Fruit fly (Drosophila melanogaster) whole organism, adult: ENCODE measurements around the gene CG33223.

Experiments
- CG11617 ChIP-seq: fragments of 200-800 bp; sonication (Bioruptor generic); optimal IDR thresholded peaks from 2 replicates; lab custom pipeline; 2017; ENCODE audit warnings: mild to moderate bottlenecking, missing biosample characterization, missing genetic modification reagents, missing genetic modification characterization
- CG14711 ChIP-seq: fragments of 200-800 bp; sonication (Bioruptor generic); optimal IDR thresholded peaks from 2 replicates; lab custom pipeline; 2018; ENCODE audit warnings: missing biosample characterization, mild to moderate bottlenecking, missing genetic modification characterization, moderate library complexity
- CG1620 ChIP-seq: fragments of 200-800 bp; sonication (Bioruptor generic); optimal IDR thresholded peaks from 2 replicates; lab custom pipeline; 2016; ENCODE audit warnings: missing biosample characterization, missing genetic modification characterization
- CG33017 ChIP-seq: fragments of 200-800 bp; sonication (Bioruptor generic); optimal IDR thresholded peaks from 2 replicates; lab custom pipeline; 2018; ENCODE audit warnings: missing biosample characterization, mild to moderate bottlenecking, missing genetic modification characterization, moderate library complexity
- CG5204 ChIP-seq: fragments of 200-800 bp; sonication (Bioruptor generic); optimal IDR thresholded peaks from 2 replicates; lab custom pipeline; 2016; ENCODE audit warnings: missing biosample characterization, missing genetic modification characterization
- CG7045 ChIP-seq: fragments of 200-800 bp; sonication (Bioruptor generic); optimal IDR thresholded peaks from 2 replicates; lab custom pipeline; 2017; ENCODE audit warnings: missing biosample characterization, mild to moderate bottlenecking, missing genetic modification characterization
- CG7101 ChIP-seq: fragments of 200-800 bp; sonication (Bioruptor generic); optimal IDR thresholded peaks from 2 replicates; lab custom pipeline; 2018; ENCODE audit warnings: missing biosample characterization, mild to moderate bottlenecking, missing genetic modification characterization, moderate library complexity
- Clk ChIP-seq: fragments of 200-800 bp; sonication (Bioruptor generic); optimal IDR thresholded peaks from 2 replicates; lab custom pipeline; 2017; ENCODE audit warnings: missing biosample characterization, missing genetic modification characterization
- Crg-1 ChIP-seq: fragments of 200-800 bp; sonication (Bioruptor generic); optimal IDR thresholded peaks from 2 replicates; lab custom pipeline; 2016; ENCODE audit warnings: missing biosample characterization, missing genetic modification characterization
- Hr96 ChIP-seq: fragments of 200-800 bp; sonication (Bioruptor generic); optimal IDR thresholded peaks from 2 replicates; lab custom pipeline; 2016; ENCODE audit warnings: missing biosample characterization, missing genetic modification characterization
- Mnt ChIP-seq: fragments of 200-800 bp; sonication (Bioruptor generic); optimal IDR thresholded peaks from 2 replicates; lab custom pipeline; 2016; ENCODE audit warnings: missing biosample characterization, mild to moderate bottlenecking, missing genetic modification characterization
- bab1 ChIP-seq: fragments of 200-800 bp; sonication (Bioruptor generic); optimal IDR thresholded peaks from 3 replicates; lab custom pipeline; 2019; ENCODE audit warnings: missing biosample characterization, mild to moderate bottlenecking, missing genetic modification characterization, moderate library complexity
- cic ChIP-seq: fragments of 200-800 bp; sonication (Bioruptor generic); optimal IDR thresholded peaks from 2 replicates; lab custom pipeline; 2017; ENCODE audit warnings: missing biosample characterization, mild to moderate bottlenecking, missing genetic modification characterization, moderate library complexity
- cnc ChIP-seq, 2 experiments: fragments of >200 bp; optimal IDR thresholded peaks; 2 replicates each; lab custom pipeline; 2017
- kay ChIP-seq: fragments of 200-800 bp; sonication (Bioruptor generic); peaks from one replicate; lab custom pipeline; 2016; ENCODE audit warnings: missing biosample characterization, missing genetic modification characterization, borderline replicate concordance
- ovo ChIP-seq: fragments of 200-800 bp; sonication (Bioruptor generic); optimal IDR thresholded peaks from 2 replicates; lab custom pipeline; 2016; ENCODE audit warnings: missing biosample characterization, missing genetic modification characterization
- pad ChIP-seq: fragments of 200-800 bp; sonication (Bioruptor generic); optimal IDR thresholded peaks from 3 replicates; lab custom pipeline; 2017; ENCODE audit warnings: missing biosample characterization, missing genetic modification characterization, mild to moderate bottlenecking, moderate library complexity, missing genetic modification reagents
- tj ChIP-seq: fragments of 200-800 bp; sonication (Bioruptor generic); optimal IDR thresholded peaks from 3 replicates; lab custom pipeline; 2017; ENCODE audit warnings: missing biosample characterization, mild to moderate bottlenecking, missing genetic modification characterization, moderate library complexity
- toe ChIP-seq: fragments of 200-800 bp; sonication (Bioruptor generic); optimal IDR thresholded peaks from 2 replicates; lab custom pipeline; 2016; ENCODE audit warnings: missing biosample characterization, missing genetic modification characterization

The CG33223 gene

DNA sequence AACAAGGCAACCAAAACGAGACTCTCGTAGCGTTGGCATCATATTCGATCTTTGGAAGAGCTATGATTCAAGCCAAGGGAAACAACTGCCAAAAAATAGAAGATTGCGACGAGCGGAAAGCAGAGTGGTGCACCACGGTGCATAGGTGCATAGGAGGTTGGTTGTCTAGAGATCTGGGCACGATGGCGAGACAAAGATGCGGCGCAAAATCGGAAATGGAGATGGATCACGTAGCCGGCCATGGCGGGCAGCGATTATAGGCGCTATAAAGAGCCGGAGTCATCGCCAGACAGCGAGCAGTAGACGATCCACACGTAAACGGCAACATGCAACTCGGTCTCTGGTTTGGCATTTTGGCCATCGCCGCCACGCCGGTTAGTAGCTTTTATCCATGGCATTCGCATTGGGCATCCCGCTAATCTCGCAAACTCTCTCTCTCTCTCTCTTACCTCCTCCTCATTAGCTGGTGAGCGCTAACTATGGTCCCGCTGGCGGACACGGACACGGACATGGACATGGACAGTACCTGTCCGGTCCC is 4.6 kb downstream of the CG33223 start, which contains the start of gene Cp36:
Gene Cp36, plus strand, starts transcription at position 289 of the 538 bp plus-strand sequence.
- TF ChIP-seq CG1620 (GFP tag; lab: Kevin White, UChicago) (peak; percentile 65), Crg-1 (GFP tag; lab: Kevin White, UChicago) (peak; percentile 81), CG5204 (GFP tag; lab: Kevin White, UChicago) (no peak), bab1 (GFP tag; lab: Kevin White, UChicago) (peak; percentile 94), cic (GFP tag; lab: Kevin White, UChicago) (no peak)

DNA sequence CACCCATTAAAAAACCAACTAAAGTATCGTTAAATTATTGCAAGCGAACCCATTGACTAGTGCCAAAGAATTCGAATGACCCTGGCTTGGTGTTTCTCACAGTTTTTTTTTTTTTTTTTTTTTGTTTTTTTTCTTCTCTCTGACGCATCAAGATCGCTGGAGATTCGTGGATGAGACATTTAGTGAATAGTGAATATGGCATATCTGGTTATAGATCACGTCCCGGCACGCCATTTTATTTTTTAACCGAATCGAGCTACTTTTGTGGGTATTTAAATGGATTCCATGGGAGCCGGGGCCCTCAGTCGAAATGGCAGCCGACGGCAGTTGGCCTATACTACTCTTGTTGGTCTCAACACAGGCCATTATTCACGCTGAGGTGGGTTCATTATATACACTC is 6.9 kb downstream of the CG33223 start, which contains the start of gene Cp7Fc:
Gene Cp7Fc, plus strand, starts transcription at position 301 of the 400 bp plus-strand sequence.
- TF ChIP-seq pad (GFP tag; lab: Kevin White, UChicago) (no peak), Clk (GFP tag; lab: Kevin White, UChicago) (no peak), bab1 (GFP tag; lab: Kevin White, UChicago) (peak; percentile 16), ovo (no peak), CG5204 (GFP tag; lab: Kevin White, UChicago) (no peak), tj (GFP tag; lab: Kevin White, UChicago) (no peak), CG1620 (GFP tag; lab: Kevin White, UChicago) (no peak), Crg-1 (GFP tag; lab: Kevin White, UChicago) (peak; percentile 8), CG11617 (GFP tag; lab: Kevin White, UChicago) (no peak), Hr96 (GFP tag; lab: Kevin White, UChicago) (no peak)

DNA sequence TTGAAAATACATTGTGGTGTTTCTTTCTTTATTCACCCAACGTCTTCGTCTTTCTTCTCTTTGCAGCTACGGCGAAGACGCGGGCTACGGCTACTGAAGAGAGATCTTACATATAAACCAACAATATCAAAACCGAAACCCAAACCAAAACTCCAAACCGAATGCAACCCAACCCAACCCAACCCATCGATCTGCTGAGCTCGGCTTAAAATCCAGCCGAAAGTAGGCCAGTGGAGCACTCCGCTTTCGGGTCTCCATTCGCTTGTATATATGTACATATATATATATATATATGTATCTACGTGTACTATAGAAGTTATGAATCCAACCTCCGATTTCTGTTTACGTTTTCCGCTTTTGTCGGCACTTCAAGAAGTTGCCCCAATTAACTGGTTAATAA is 8.0 kb downstream of the CG33223 start:
- TF ChIP-seq tj (GFP tag; lab: Kevin White, UChicago) (peak; percentile 93), CG1620 (GFP tag; lab: Kevin White, UChicago) (no peak), Mnt (GFP tag; lab: Kevin White, UChicago) (no peak), CG11617 (GFP tag; lab: Kevin White, UChicago) (no peak), Clk (GFP tag; lab: Kevin White, UChicago) (no peak)

DNA sequence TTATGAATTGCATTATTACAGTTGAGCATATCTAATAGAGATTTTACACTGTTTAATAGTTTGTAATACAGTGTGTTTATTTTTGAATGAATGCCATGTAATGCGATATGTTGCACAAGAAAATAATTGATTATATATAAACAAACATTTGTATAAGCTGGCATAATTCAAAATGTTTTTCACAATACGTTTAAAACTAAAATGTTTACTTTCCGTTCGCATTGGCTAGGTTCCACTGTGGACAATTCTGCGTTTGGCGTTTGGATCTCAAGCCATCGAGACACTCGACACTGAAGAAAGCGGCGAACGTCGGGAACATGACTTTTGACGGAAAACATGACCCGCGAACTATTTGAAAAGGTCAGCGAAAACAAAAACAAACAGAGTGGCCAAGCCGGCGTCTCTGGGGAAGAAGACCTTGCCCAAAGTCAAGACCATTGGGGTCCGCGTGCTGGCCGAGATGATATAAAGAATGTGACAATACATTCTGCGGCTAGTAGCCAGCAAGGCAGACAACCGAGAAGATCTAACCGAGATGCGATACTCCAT is 10.3 kb downstream of the CG33223 start, which contains the start of gene Cp7Fb:
Gene Cp7Fb, plus strand, starts transcription at position 499 of the 549 bp plus-strand sequence.
- peak; percentile 35 for TF ChIP-seq CG14711 (tag; lab: Kevin White, UChicago)
- TF ChIP-seq toe (GFP tag; lab: Kevin White, UChicago), result no peak
- peak; percentile 56 for TF ChIP-seq Crg-1 (GFP tag; lab: Kevin White, UChicago)
- TF ChIP-seq CG1620 (GFP tag; lab: Kevin White, UChicago), result peak; percentile 50
- no peak for TF ChIP-seq CG11617 (GFP tag; lab: Kevin White, UChicago)
- peak; percentile 99 for TF ChIP-seq bab1 (GFP tag; lab: Kevin White, UChicago)
- TF ChIP-seq tj (GFP tag; lab: Kevin White, UChicago), result peak; percentile 35

DNA sequence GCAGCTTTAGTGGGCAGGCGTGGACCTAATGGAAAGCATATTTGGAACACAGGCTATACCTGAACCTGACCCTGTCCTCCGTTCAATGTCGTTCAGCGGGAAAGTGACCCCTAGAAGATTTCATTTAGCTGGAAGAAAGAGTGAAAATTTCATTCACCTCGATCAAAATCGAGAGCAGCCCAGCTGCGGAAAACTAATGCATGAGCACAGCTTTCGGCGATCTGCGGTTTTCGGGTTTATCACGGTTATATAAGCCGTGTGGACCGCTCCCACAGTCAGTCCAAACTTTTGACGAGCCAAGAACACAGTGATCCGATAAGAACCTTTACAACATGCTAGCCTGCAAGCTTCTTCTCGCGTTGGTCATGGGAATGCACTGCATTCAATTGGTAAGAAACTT is 13.1 kb downstream of the CG33223 start, which contains the start of gene Cp7Fa:
Gene Cp7Fa, plus strand, starts transcription at position 301 of the 400 bp plus-strand sequence.
- no peak for TF ChIP-seq CG5204 (GFP tag; lab: Kevin White, UChicago)
- peak; percentile 4 for TF ChIP-seq CG1620 (GFP tag; lab: Kevin White, UChicago)
- no peak for TF ChIP-seq cic (GFP tag; lab: Kevin White, UChicago)
- peak; percentile 20 for TF ChIP-seq bab1 (GFP tag; lab: Kevin White, UChicago)
- TF ChIP-seq CG7045 (GFP tag; lab: Kevin White, UChicago), result no peak

DNA sequence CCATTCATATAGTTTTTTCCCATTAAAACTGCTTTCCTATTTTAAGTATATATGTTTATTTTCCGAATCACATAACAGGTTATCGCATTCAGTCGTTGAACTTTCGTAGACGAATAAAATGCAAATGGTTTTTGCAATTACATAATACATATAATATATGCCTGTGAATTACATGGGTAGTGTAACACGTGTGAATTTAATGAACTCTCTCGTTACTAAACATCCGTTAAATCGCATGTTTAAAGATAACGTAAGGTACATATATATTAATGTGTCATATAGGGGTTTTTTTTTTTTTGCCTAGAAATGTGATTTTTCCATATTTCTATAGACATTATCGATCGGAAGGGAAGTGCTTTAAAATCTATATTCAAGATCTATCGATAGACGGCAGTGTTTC is 14.1 kb downstream of the CG33223 start:
- TF ChIP-seq kay (peak; percentile 67), cic (GFP tag; lab: Kevin White, UChicago) (no peak), pad (GFP tag; lab: Kevin White, UChicago) (no peak), CG7045 (GFP tag; lab: Kevin White, UChicago) (no peak), CG7101 (no peak), ovo (no peak), tj (GFP tag; lab: Kevin White, UChicago) (no peak)

DNA sequence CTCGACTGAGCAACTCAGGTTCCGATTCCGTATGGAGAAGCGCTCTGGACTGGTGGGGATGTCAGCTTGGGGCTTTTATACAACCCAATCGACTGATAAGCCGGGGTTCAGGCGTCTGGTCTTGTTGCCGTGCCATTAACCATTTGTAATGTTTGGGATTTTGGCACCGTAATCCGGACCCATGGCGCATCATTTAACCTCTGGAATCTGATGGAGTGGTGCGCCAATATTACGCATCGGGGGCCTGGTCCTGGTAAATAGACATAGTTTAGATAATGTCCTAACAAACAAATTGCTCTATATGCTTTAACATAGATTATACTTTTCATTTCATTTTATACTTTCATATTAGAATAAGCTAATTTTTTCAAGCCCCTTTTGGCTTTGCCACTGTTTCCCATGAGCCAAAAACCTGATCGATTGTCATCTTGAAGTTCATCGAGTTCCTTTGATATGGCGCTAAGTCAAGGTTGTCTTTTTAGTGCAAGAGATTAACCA is 14.7 kb downstream of the CG33223 start, which contains the start of gene CG12116:
Gene CG12116, minus strand, starts transcription at position 51 of the 498 bp plus-strand sequence.
- TF ChIP-seq pad (GFP tag; lab: Kevin White, UChicago) (no peak), Crg-1 (GFP tag; lab: Kevin White, UChicago) (no peak), kay (no peak), CG14711 (tag; lab: Kevin White, UChicago) (no peak), cnc (optimal IDR thresholded peaks at IDR 0.05; lab: Kevin White, UChicago) (no peak), CG7045 (GFP tag; lab: Kevin White, UChicago) (no peak), Clk (GFP tag; lab: Kevin White, UChicago) (no peak), ovo (no peak), CG1620 (GFP tag; lab: Kevin White, UChicago) (no peak), CG5204 (GFP tag; lab: Kevin White, UChicago) (no peak), CG7101 (no peak), Mnt (GFP tag; lab: Kevin White, UChicago) (no peak), bab1 (GFP tag; lab: Kevin White, UChicago) (no peak), toe (GFP tag; lab: Kevin White, UChicago) (no peak), CG33017 (tag; lab: Kevin White, UChicago) (no peak), tj (GFP tag; lab: Kevin White, UChicago) (no peak), cic (GFP tag; lab: Kevin White, UChicago) (no peak)
